Worm (Caenorhabditis elegans) whole organism, mixed stage, embryonic: ENCODE results near the gene T10D4.6.

Experiments
- blmp-1 ChIP-seq: fragments of 150-350 bp; optimal IDR thresholded peaks from 2 replicates; lab custom pipeline; 2014; ENCODE audit warnings: missing biosample characterization, missing genetic modification characterization
- flh-1 ChIP-seq: fragments of 200-800 bp; sonication (Bioruptor generic); optimal IDR thresholded peaks from 2 replicates; lab custom pipeline; 2018; ENCODE audit warnings: mild to moderate bottlenecking, missing genetic modification characterization, moderate library complexity, missing compliant biosample characterization
- hlh-1 ChIP-seq: fragments of 150-350 bp; optimal IDR thresholded peaks from 2 replicates; lab custom pipeline; 2014; ENCODE audit warnings: missing biosample characterization, missing genetic modification reagents, missing genetic modification characterization
- lin-13 ChIP-seq: fragments of 150-350 bp; optimal IDR thresholded peaks from 2 replicates; lab custom pipeline; 2014; ENCODE audit warnings: missing biosample characterization, missing genetic modification characterization
- mab-5 ChIP-seq: fragments of 150-350 bp; optimal IDR thresholded peaks from 2 replicates; lab custom pipeline; 2014; ENCODE audit warnings: missing biosample characterization, missing genetic modification characterization
- mep-1 ChIP-seq: fragments of 150-350 bp; optimal IDR thresholded peaks from 2 replicates; lab custom pipeline; 2017; ENCODE audit warnings: missing biosample characterization, missing genetic modification reagents, missing genetic modification characterization, inconsistent platforms
- nhr-12 ChIP-seq: fragments of 150-350 bp; optimal IDR thresholded peaks from 2 replicates; lab custom pipeline; 2014; ENCODE audit warnings: missing biosample characterization, missing genetic modification characterization
- nhr-237 ChIP-seq: fragments of 150-350 bp; optimal IDR thresholded peaks from 2 replicates; lab custom pipeline; 2014; ENCODE audit warnings: missing biosample characterization, missing genetic modification characterization
- pha-4 ChIP-seq: fragments of 150-350 bp; optimal IDR thresholded peaks from 2 replicates; lab custom pipeline; 2018; ENCODE audit warnings: missing biosample characterization, missing genetic modification reagents, missing genetic modification characterization
- snpc-4 ChIP-seq: fragments of 150-350 bp; optimal IDR thresholded peaks from 2 replicates; lab custom pipeline; 2014; ENCODE audit warnings: missing biosample characterization, missing genetic modification characterization
- unc-62 ChIP-seq: fragments of 150-350 bp; optimal IDR thresholded peaks from 2 replicates; lab custom pipeline; 2014; ENCODE audit warnings: missing biosample characterization, missing genetic modification reagents, missing genetic modification characterization
- ztf-11 ChIP-seq: fragments of 150-350 bp; optimal IDR thresholded peaks from 2 replicates; lab custom pipeline; 2014; ENCODE audit warnings: missing biosample characterization, missing genetic modification characterization

DNA sequence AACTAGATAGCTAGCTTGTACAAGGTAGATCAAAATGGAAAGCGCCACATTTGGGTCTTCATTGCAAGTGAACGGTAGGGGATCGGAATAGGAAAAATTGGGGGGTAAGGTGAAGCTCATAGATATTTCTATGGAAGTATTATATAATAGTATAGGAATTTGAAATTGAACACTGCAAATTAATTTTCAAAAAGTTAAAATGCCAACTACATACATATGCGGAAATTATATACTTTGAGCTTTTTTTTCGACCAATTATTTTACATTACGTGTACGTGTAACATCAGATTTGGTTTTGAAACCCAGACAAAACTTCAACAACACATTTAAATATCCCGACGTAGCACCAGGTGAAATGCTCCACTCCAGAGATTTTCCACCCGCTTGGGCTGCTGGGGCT is 23.1 kb upstream of the T10D4.6 start, which contains the start of gene srg-23:
- TF ChIP-seq pha-4 (tag; lab: Kevin White, UChicago) (no peak), nhr-237 (tag; lab: Kevin White, UChicago) (no peak), mab-5 (tag; lab: Kevin White, UChicago) (no peak), nhr-12 (tag; lab: Kevin White, UChicago) (no peak), unc-62 (GFP tag; lab: Kevin White, UChicago) (no peak), mep-1 (tag; lab: Kevin White, UChicago) (no peak), hlh-1 (tag; lab: Kevin White, UChicago) (no peak), lin-13 (tag; lab: Kevin White, UChicago) (no peak), snpc-4 (tag; lab: Kevin White, UChicago) (no peak), ztf-11 (tag; lab: Kevin White, UChicago) (no peak), blmp-1 (tag; lab: Kevin White, UChicago) (no peak), flh-1 (no peak)
